Worm (Caenorhabditis elegans): Measurements from ENCODE around the gene T26A8.4.
"Not testable (repeated sequence)": the region's sequence is repeated elsewhere in the genome, so short reads cannot be mapped to it uniquely, and the experiment has no call there.

Gene T26A8.4

DNA sequence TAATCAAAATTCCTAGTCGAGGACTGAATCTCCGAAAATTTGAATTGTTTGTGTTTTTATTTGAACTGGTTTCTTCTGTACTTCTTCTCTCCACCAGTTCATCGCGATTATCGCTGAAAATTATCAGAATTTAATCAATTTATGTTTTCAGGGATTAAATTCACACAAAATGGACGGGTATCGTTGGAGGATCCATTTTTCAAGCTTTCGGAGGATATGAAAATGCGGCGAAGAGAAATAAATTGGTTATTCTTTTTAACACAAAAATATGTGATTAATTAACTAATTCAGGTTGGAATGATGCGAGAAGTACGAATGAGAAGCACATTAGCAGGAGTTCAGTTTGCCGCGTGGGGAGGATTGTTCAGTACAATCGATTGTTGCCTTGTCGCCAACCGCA lies 36.3 kb downstream of the T26A8.4 start, which contains the start of gene timm-17B.2:
Gene timm-17B.2, plus strand, starts transcription at position 301 of the 400 bp plus-strand sequence.
- TF ChIP-seq mab-9 (GFP tag; IDR thresholded peaks at IDR 0.05) (no peak), nhr-28 (tag; optimal IDR thresholded peaks at IDR 0.05) (no peak), Y116A8C.19 (tag; optimal IDR thresholded peaks at IDR 0.05; ENCODE audit: borderline replicate concordance) (no peak), F16B12.6 (tag; optimal IDR thresholded peaks at IDR 0.05) (no peak), grh-1 (GFP tag; IDR thresholded peaks at IDR 0.05) (no peak), lin-15B (tag; optimal IDR thresholded peaks at IDR 0.05) (no peak), unc-130 (tag; optimal IDR thresholded peaks at IDR 0.05) (no peak), pax-3 (tag; optimal IDR thresholded peaks at IDR 0.05) (no peak), lin-35 (GFP tag; optimal IDR thresholded peaks at IDR 0.05) (no peak), pqm-1 (tag; optimal IDR thresholded peaks at IDR 0.05) (no peak), ceh-90 (tag; optimal IDR thresholded peaks at IDR 0.05) (no peak), mep-1 (tag; optimal IDR thresholded peaks at IDR 0.05) (no peak), C34B4.2 (tag; optimal IDR thresholded peaks at IDR 0.05) (no peak), zip-4 (GFP tag; optimal IDR thresholded peaks at IDR 0.05) (no peak), tlp-1 (tag; optimal IDR thresholded peaks at IDR 0.05) (no peak), dsc-1 (tag; optimal IDR thresholded peaks at IDR 0.05) (no peak), xbp-1 (tag; optimal IDR thresholded peaks at IDR 0.05) (no peak)

DNA sequence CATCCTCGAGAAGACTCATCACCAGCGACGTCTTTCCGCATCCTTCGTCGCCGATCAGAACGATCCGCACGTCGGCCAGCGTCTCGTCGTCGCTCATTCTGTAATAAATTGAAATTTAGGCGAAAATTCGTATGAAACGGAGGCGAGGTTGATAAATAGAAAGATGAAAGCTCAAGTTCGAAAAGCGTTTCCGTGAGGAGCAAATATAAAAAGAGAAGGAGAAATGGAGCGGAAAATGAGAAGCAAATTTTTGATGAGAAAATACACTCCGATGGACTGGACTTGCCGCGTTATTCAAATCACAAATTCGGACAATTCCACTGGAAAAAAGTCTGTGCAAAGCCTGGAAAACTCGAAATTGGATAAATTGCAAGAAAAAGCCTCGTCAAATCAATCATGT lies 38.6 kb downstream of the T26A8.4 start, which contains the start of gene D2096.11:
Gene D2096.11, minus strand, starts transcription at position 101 of the 400 bp plus-strand sequence.
- TF ChIP-seq hpl-2 (GFP tag; optimal IDR thresholded peaks at IDR 0.05) (no peak), ceh-8 (GFP tag; optimal IDR thresholded peaks at IDR 0.05) (no peak), pag-3 (tag; optimal IDR thresholded peaks at IDR 0.05; ENCODE audit: borderline replicate concordance, insufficient read depth) (no peak), lir-3 (tag; optimal IDR thresholded peaks at IDR 0.05; ENCODE audit: poor library complexity) (no peak), pax-3 (tag; optimal IDR thresholded peaks at IDR 0.05) (no peak)

ce11 chrIV:8389139-8389538 lies 43.6 kb downstream of the T26A8.4 start, which contains the start of gene D2096.10:
D2096.10 (minus strand) TSS chrIV:8389239.
- not testable (repeated sequence) for TF ChIP-seq egl-27, ceh-90, rnt-1 (tag; optimal IDR thresholded peaks at IDR 0.05)

- no peak for TF ChIP-seq ceh-8 (GFP tag; optimal IDR thresholded peaks at IDR 0.05)
- TF ChIP-seq F16B12.6 (tag; optimal IDR thresholded peaks at IDR 0.05), result no peak
- no peak for TF ChIP-seq fkh-10 (GFP tag; optimal IDR thresholded peaks at IDR 0.05)
- peak; percentile 39 for TF ChIP-seq lin-14 (GFP tag; optimal IDR thresholded peaks at IDR 0.05)
- no peak for TF ChIP-seq nhr-84 (tag; optimal IDR thresholded peaks at IDR 0.05)
Measured at ce11 chrIV:8385662-8386061, 47.0 kb downstream of the T26A8.4 start.

ce11 chrIV:8384737-8385136 lies 48.0 kb downstream of the T26A8.4 start:
- TF ChIP-seq nhr-47 (tag; optimal IDR thresholded peaks at IDR 0.05), result no peak
- TF ChIP-seq unc-98 (GFP tag; IDR thresholded peaks at IDR 0.05), result no peak
- no peak for TF ChIP-seq efl-3 (GFP tag; optimal IDR thresholded peaks at IDR 0.05)
- no peak for TF ChIP-seq tlp-1 (tag; optimal IDR thresholded peaks at IDR 0.05)
- TF ChIP-seq blmp-1 (tag; optimal IDR thresholded peaks at IDR 0.05), result no peak
- no peak for TF ChIP-seq zag-1 (tag; optimal IDR thresholded peaks at IDR 0.05)
- no peak for TF ChIP-seq elt-3 (tag; optimal IDR thresholded peaks at IDR 0.05)
- no peak for TF ChIP-seq nhr-90 (tag; optimal IDR thresholded peaks at IDR 0.05; ENCODE audit: poor library complexity)
- TF ChIP-seq grh-1 (GFP tag; IDR thresholded peaks at IDR 0.05), result no peak
- no peak for TF ChIP-seq efl-1 (optimal IDR thresholded peaks at IDR 0.05)
- no peak for TF ChIP-seq efl-1 (GFP tag; optimal IDR thresholded peaks at IDR 0.05 in 1 of 2)
- TF ChIP-seq nhr-85 (tag), result no peak
- TF ChIP-seq fkh-8 (tag; optimal IDR thresholded peaks at IDR 0.05), result no peak
- no peak for TF ChIP-seq egl-27 (tag; optimal IDR thresholded peaks at IDR 0.05)
- TF ChIP-seq nhr-12 (tag; optimal IDR thresholded peaks at IDR 0.05), result no peak
- TF ChIP-seq mab-9 (GFP tag; IDR thresholded peaks at IDR 0.05), result no peak
- TF ChIP-seq swsn-7 (tag; optimal IDR thresholded peaks at IDR 0.05), result no peak

Data from whole organism, L1 larva.